Worm (Caenorhabditis elegans) whole organism, midembryonic: ENCODE data around the gene K10D6.4.

ENCODE experiments used
- cog-1 ChIP-seq: sonication (generic microtip); optimal IDR thresholded peaks from 2 replicates; lab custom pipeline; 2016; ENCODE audit warnings: missing genetic modification characterization, missing compliant biosample characterization
- flt-1 ChIP-seq: fragments of 200-800 bp; sonication (Bioruptor generic); IDR thresholded peaks from 2 replicates; pipeline ENCODE4 v1.3.6; 2022; ENCODE audit warnings: missing genetic modification characterization, missing compliant biosample characterization
- klf-2 ChIP-seq: fragments of 200-800 bp; sonication (Bioruptor generic); conservative IDR thresholded peaks from 2 replicates; pipeline ENCODE4 v1.3.6; 2022; ENCODE audit warnings: missing genetic modification reagents, missing genetic modification characterization, missing compliant biosample characterization
- ref-1 ChIP-seq: fragments of 200-800 bp; sonication (Bioruptor generic); conservative IDR thresholded peaks from 2 replicates; pipeline ENCODE4 v1.3.6; 2022; ENCODE audit warnings: missing genetic modification reagents, missing genetic modification characterization, missing compliant biosample characterization
- tab-1 ChIP-seq: fragments of 200-800 bp; sonication (Bioruptor generic); IDR thresholded peaks from 2 replicates; pipeline ENCODE4 v1.3.6; 2022; ENCODE audit warnings: missing genetic modification characterization, missing compliant biosample characterization
- ztf-29 ChIP-seq: fragments of 200-800 bp; sonication (Bioruptor generic); IDR thresholded peaks from 2 replicates; pipeline ENCODE4 v1.3.6; 2022; ENCODE audit warnings: missing genetic modification reagents, missing genetic modification characterization, missing compliant biosample characterization

DNA sequence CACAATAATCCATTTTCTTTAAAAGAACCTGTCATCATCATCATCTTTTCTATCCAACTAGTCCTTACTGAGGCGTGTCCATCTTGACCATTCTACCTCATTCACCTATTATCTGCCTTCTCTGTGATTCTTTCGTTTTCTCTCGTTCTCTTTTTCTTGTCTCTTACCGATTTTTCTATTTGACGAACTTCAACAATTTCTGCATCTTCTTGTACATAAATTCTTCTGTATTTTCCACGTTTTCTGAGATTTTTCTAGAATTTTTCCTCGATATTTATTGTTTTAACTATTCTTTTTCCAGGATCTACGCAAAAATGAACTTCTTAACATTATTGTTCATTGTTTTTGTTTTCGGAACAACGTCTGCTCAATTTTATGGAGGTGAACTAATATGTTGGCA, 18.8 kb upstream of the K10D6.4 start, which contains the start of gene cnc-10:
- TF ChIP-seq klf-2 (GFP tag; lab: Robert Waterston, UW) (no peak), ztf-29 (GFP tag; lab: Robert Waterston, UW) (no peak), tab-1 (GFP tag; lab: Robert Waterston, UW) (no peak), cog-1 (no peak), flt-1 (GFP tag; lab: Robert Waterston, UW) (no peak), ref-1 (GFP tag; lab: Robert Waterston, UW) (no peak)
